Fruit fly (Drosophila melanogaster): ENCODE data around the gene CG14834.

The CG14834 gene

DNA sequence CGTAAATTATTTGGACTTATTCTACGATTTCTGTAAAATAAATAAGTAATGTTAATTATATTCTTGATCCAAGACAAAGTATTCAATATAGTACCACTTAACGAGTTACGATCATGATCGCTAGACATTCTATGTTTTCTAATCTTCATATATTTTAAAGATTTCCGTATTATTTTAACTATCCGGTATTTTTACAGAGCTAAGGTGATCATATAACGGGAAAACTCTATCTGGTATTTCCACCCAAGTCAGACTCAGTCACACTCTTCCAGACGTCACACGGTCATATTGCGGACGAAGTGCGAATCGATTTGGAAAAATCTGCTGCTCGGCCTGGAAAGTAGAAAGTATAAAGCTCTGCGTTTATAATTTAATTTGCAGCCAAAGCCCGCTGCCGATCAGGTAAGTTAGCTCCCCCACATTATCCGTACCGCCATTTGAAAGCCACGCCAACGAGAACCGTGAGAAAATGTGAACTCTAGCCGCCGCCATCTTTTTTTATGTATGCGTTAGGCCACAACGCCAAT lies 7.6 kb downstream of the CG14834 start, which contains the start of the genes lark and eco (continued):
- TF ChIP-seq fd102C (GFP tag; optimal IDR thresholded peaks at IDR 0.05), result no peak
- TF ChIP-seq Awh (GFP tag; IDR thresholded peaks at IDR 0.05), result no peak
- TF ChIP-seq Hr3 (GFP tag; optimal IDR thresholded peaks at IDR 0.05), result no peak
- no peak for TF ChIP-seq H15 (GFP tag; IDR thresholded peaks at IDR 0.05)
- TF ChIP-seq hkb (optimal IDR thresholded peaks at IDR 0.05), result no peak
- no peak for TF ChIP-seq hkb (GFP tag; IDR thresholded peaks at IDR 0.05)
- peak; percentile 67 for TF ChIP-seq Med (GFP tag)
- no peak for TF ChIP-seq CG8290 (GFP tag; optimal IDR thresholded peaks at IDR 0.05)
- TF ChIP-seq CG8290 (tag; optimal IDR thresholded peaks at IDR 0.05), result no peak
- no peak for TF ChIP-seq HLH54F (GFP tag; optimal IDR thresholded peaks at IDR 0.05)
- no peak for TF ChIP-seq CG12769 (tag; optimal IDR thresholded peaks at IDR 0.05)
- TF ChIP-seq zfh1 (GFP tag; IDR thresholded peaks at IDR 0.05), result no peak
- TF ChIP-seq shn (GFP tag; optimal IDR thresholded peaks at IDR 0.05), result no peak
- TF ChIP-seq CG16779 (GFP tag; IDR thresholded peaks at IDR 0.05), result no peak
- no peak for TF ChIP-seq Fer2 (tag; optimal IDR thresholded peaks at IDR 0.05)
- TF ChIP-seq bowl (GFP tag; IDR thresholded peaks at IDR 0.05), result no peak
- TF ChIP-seq CG32772 (GFP tag; IDR thresholded peaks at IDR 0.05), result no peak
- TF ChIP-seq Dp (GFP tag; optimal IDR thresholded peaks at IDR 0.05), result peak; percentile 36
- no peak for TF ChIP-seq gsb (GFP tag; IDR thresholded peaks at IDR 0.05)
- no peak for TF ChIP-seq Taf1 (GFP tag; IDR thresholded peaks at IDR 0.05)
- TF ChIP-seq Lhr (GFP tag; optimal IDR thresholded peaks at IDR 0.05), result peak; percentile 1
- no peak for TF ChIP-seq CG18262 (tag; optimal IDR thresholded peaks at IDR 0.05)
- TF ChIP-seq CG10267 (tag; optimal IDR thresholded peaks at IDR 0.05), result peak; percentile 83
- TF ChIP-seq dmrt99B (tag; optimal IDR thresholded peaks at IDR 0.05), result no peak
- peak; percentile 47; the same call in 1 of the 2 replicates for TF ChIP-seq Bgb (GFP tag; IDR thresholded peaks at IDR 0.05; ENCODE audit: partially characterized antibody)
- TF ChIP-seq seq (GFP tag; IDR thresholded peaks at IDR 0.05), result no peak
- TF ChIP-seq sens (GFP tag), result peak; percentile 74
- TF ChIP-seq CG13296 (GFP tag; optimal IDR thresholded peaks at IDR 0.05), result no peak
- TF ChIP-seq Sox100B (GFP tag; optimal IDR thresholded peaks at IDR 0.05), result no peak
- peak in 1 of 2 experiments; percentile 17 for TF ChIP-seq bsh (GFP tag; optimal IDR thresholded peaks at IDR 0.05)
- TF ChIP-seq CG42726 (GFP tag; IDR thresholded peaks at IDR 0.05; ENCODE audit: partially characterized antibody), result peak; percentile 31; the same call in 1 of the 2 replicates
- TF ChIP-seq Usf (GFP tag; optimal IDR thresholded peaks at IDR 0.05), result no peak
- TF ChIP-seq ab (GFP tag; optimal IDR thresholded peaks at IDR 0.05), result no peak
- TF ChIP-seq luna (GFP tag; optimal IDR thresholded peaks at IDR 0.05), result no peak
- no peak for TF ChIP-seq CG18599 (GFP tag; optimal IDR thresholded peaks at IDR 0.05)
- no peak for TF ChIP-seq slbo (GFP tag; IDR thresholded peaks at IDR 0.05)
- no peak for TF ChIP-seq Oaz (GFP tag; IDR thresholded peaks at IDR 0.05)

DNA sequence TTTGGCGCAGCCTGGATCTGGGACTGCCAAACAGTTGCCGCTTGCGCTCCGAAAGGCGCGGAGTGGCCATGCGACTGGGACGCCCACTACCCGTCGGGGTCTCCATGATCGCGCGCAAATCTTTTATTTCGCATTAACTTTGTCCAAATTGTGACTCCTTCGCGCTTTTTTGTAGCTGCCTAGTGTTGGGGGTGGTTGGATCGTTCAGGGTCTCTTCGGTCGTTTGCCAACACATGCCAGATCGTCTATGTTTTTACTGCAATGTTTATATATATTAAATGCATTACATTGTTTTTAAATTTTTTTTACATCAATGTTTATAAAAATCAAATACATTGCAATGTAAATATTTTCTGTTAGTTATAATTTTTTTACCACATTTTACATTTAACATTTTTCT lies 8.1 kb downstream of the CG14834 start:
- peak; percentile 12; the same call in 1 of the 2 replicates for TF ChIP-seq sob (GFP tag; IDR thresholded peaks at IDR 0.05)
- TF ChIP-seq E2f2 (GFP tag; IDR thresholded peaks at IDR 0.05), result peak; percentile 46; the same call in 1 of the 2 replicates
- peak; percentile 36; the same call in 1 of the 2 replicates for TF ChIP-seq NFAT (GFP tag; IDR thresholded peaks at IDR 0.05)
- peak; percentile 43; the same call in 1 of the 2 replicates for TF ChIP-seq slbo (GFP tag; IDR thresholded peaks at IDR 0.05)
- TF ChIP-seq Doc2 (GFP tag; IDR thresholded peaks at IDR 0.05), result no peak
- peak; percentile 43; the same call in 1 of the 2 replicates for TF ChIP-seq Rfx (GFP tag; IDR thresholded peaks at IDR 0.05)
- TF ChIP-seq emc (GFP tag; optimal IDR thresholded peaks at IDR 0.05), result no peak
- TF ChIP-seq CG3995 (GFP tag; optimal IDR thresholded peaks at IDR 0.05), result peak; percentile 65
- no peak for TF ChIP-seq D19B (GFP tag; optimal IDR thresholded peaks at IDR 0.05)
- no peak for TF ChIP-seq Sox102F (GFP tag; optimal IDR thresholded peaks at IDR 0.05)
- 0 out of 3 replicates have a peak, but pooled peaks have one; percentile 20 for TF ChIP-seq ci (GFP tag; IDR thresholded peaks at IDR 0.05)
- TF ChIP-seq CG2202 (tag; optimal IDR thresholded peaks at IDR 0.05), result no peak
- TF ChIP-seq CG4617 (GFP tag; optimal IDR thresholded peaks at IDR 0.05; ENCODE audit: borderline replicate concordance), result peak; percentile 33
- no peak for TF ChIP-seq CG1603 (tag; optimal IDR thresholded peaks at IDR 0.05)
- TF ChIP-seq CG13287 (GFP tag; IDR thresholded peaks at IDR 0.05; ENCODE audit: partially characterized antibody), result peak; percentile 11; the same call in 1 of the 2 replicates
- TF ChIP-seq Scr (GFP tag; IDR thresholded peaks at IDR 0.05; ENCODE audit: partially characterized antibody), result 0 out of 2 replicates have a peak, but pooled peaks have one; percentile 13
- TF ChIP-seq az2 (GFP tag; optimal IDR thresholded peaks at IDR 0.05), result no peak
